Fruit fly (Drosophila melanogaster) whole organism, embryonic: ENCODE data around the gene CG7054.
A peak's percentile ranks its signal among the peaks of the same experiment; 100 is the strongest.

Source experiments
- Atf6 ChIP-seq: fragments of 200-800 bp; sonication (Bioruptor generic); IDR thresholded peaks from 2 replicates; pipeline ENCODE4 v1.3.6; 2022; ENCODE audit warnings: missing biosample characterization, missing genetic modification characterization
- Awh ChIP-seq: fragments of 200-800 bp; sonication (Bioruptor generic); IDR thresholded peaks from 2 replicates; pipeline ENCODE4, ENCODE4 v1.3.6; 2022; ENCODE audit warnings: missing biosample characterization, missing genetic modification characterization
- CG10431 ChIP-seq: fragments of 200-800 bp; sonication (Bioruptor generic); optimal IDR thresholded peaks from 3 replicates; lab custom pipeline; 2018; ENCODE audit warnings: missing biosample characterization, mild to moderate bottlenecking, missing genetic modification characterization
- CG10543 ChIP-seq: fragments of 200-800 bp; sonication (Bioruptor generic); optimal IDR thresholded peaks from 3 replicates; lab custom pipeline; 2017; ENCODE audit warnings: missing biosample characterization, mild to moderate bottlenecking, missing genetic modification characterization, moderate library complexity
- CG11247 ChIP-seq: fragments of 200-800 bp; sonication (Bioruptor generic); IDR thresholded peaks from 2 replicates; pipeline ENCODE4 v1.3.6; 2022; ENCODE audit warnings: missing biosample characterization, missing genetic modification characterization
- CG12071 ChIP-seq: fragments of 200-800 bp; sonication (Bioruptor generic); optimal IDR thresholded peaks from 3 replicates; lab custom pipeline; 2018; ENCODE audit warnings: missing biosample characterization, mild to moderate bottlenecking, missing genetic modification characterization
- CG12155 ChIP-seq: fragments of 200-800 bp; sonication (Bioruptor generic); optimal IDR thresholded peaks from 3 replicates; lab custom pipeline; 2016; ENCODE audit warnings: missing biosample characterization, missing genetic modification characterization
- CG12391 ChIP-seq: fragments of 200-800 bp; sonication (Bioruptor generic); optimal IDR thresholded peaks from 3 replicates; lab custom pipeline; 2018; ENCODE audit warnings: missing biosample characterization, mild to moderate bottlenecking, missing genetic modification characterization, moderate library complexity
- CG12744 ChIP-seq: fragments of 200-800 bp; sonication (Bioruptor generic); optimal IDR thresholded peaks from 2 replicates; lab custom pipeline; 2016; ENCODE audit warnings: missing biosample characterization, missing genetic modification characterization
- CG12769 ChIP-seq: fragments of 200-800 bp; sonication (Bioruptor generic); optimal IDR thresholded peaks from 2 replicates; lab custom pipeline; 2019; ENCODE audit warnings: missing biosample characterization, mild to moderate bottlenecking, missing genetic modification characterization, moderate library complexity
- CG1647 ChIP-seq: fragments of 200-800 bp; sonication (Bioruptor generic); optimal IDR thresholded peaks from 3 replicates; lab custom pipeline; 2016; ENCODE audit warnings: missing biosample characterization, missing genetic modification characterization
- CG17802 ChIP-seq: fragments of 200-800 bp; sonication (Bioruptor generic); optimal IDR thresholded peaks from 2 replicates; lab custom pipeline; 2018; ENCODE audit warnings: missing biosample characterization, mild to moderate bottlenecking, missing genetic modification characterization, moderate library complexity
- CG2129 ChIP-seq: fragments of 200-800 bp; sonication (Bioruptor generic); IDR thresholded peaks from 2 replicates; pipeline ENCODE4 v1.3.6; 2022; ENCODE audit warnings: missing biosample characterization, missing genetic modification characterization; ENCODE audit not compliant: partially characterized antibody
- CG30020 ChIP-seq: fragments of 200-800 bp; optimal IDR thresholded peaks from 2 replicates; lab custom pipeline; 2019; ENCODE audit warnings: missing biosample characterization, mild to moderate bottlenecking, missing genetic modification characterization, moderate library complexity
- CG31388 ChIP-seq: fragments of 200-800 bp; sonication (Bioruptor generic); optimal IDR thresholded peaks from 2 replicates; lab custom pipeline; 2016; ENCODE audit warnings: missing biosample characterization, missing genetic modification characterization
- CG4328 ChIP-seq: fragments of 200-800 bp; sonication (Bioruptor generic); optimal IDR thresholded peaks from 3 replicates; lab custom pipeline; 2017; ENCODE audit warnings: missing biosample characterization, missing genetic modification reagents, missing genetic modification characterization
- CG6272 ChIP-seq: fragments of 200-800 bp; sonication (Bioruptor generic); IDR thresholded peaks from 2 replicates; pipeline ENCODE4 v1.3.6; 2022; ENCODE audit warnings: missing biosample characterization, missing genetic modification characterization
- CG6813 ChIP-seq: fragments of 200-800 bp; sonication (Bioruptor generic); optimal IDR thresholded peaks from 2 replicates; lab custom pipeline; 2017; ENCODE audit warnings: missing biosample characterization, missing genetic modification characterization, mild to moderate bottlenecking, moderate library complexity, missing genetic modification reagents
- CG7357 ChIP-seq: fragments of 200-800 bp; sonication (Bioruptor generic); IDR thresholded peaks from 3 replicates; pipeline ENCODE4 v1.3.6; 2022; ENCODE audit warnings: missing biosample characterization, missing genetic modification characterization
- CG9437 ChIP-seq: fragments of 200-800 bp; sonication (Bioruptor generic); optimal IDR thresholded peaks from 2 replicates; lab custom pipeline; 2018; ENCODE audit warnings: missing biosample characterization, mild to moderate bottlenecking, missing genetic modification characterization
- CG9609 ChIP-seq: fragments of 200-800 bp; sonication (Bioruptor generic); optimal IDR thresholded peaks from 3 replicates; lab custom pipeline; 2016; ENCODE audit warnings: missing biosample characterization, missing genetic modification characterization
- CG9817 ChIP-seq: fragments of 200-800 bp; sonication (Bioruptor generic); optimal IDR thresholded peaks from 2 replicates; lab custom pipeline; 2018; ENCODE audit warnings: missing biosample characterization, mild to moderate bottlenecking, missing genetic modification characterization, moderate library complexity
- Doc2 ChIP-seq: fragments of 200-800 bp; sonication (Bioruptor generic); IDR thresholded peaks from 2 replicates; pipeline ENCODE4 v1.3.6; 2022; ENCODE audit warnings: missing biosample characterization, missing genetic modification characterization
- H2.0 ChIP-seq: fragments of 200-800 bp; sonication (Bioruptor generic); IDR thresholded peaks from 2 replicates; pipeline ENCODE4 v1.3.6; 2022; ENCODE audit warnings: missing biosample characterization, missing genetic modification characterization
- Hr51 ChIP-seq, 2 experiments: fragments of 200-800 bp; sonication (Bioruptor generic); optimal IDR thresholded peaks; 2 replicates in 1 of 2; 3 replicates in 1 of 2; lab custom pipeline; 2016 to 2018; ENCODE audit warnings: missing biosample characterization in 2 of 2, missing genetic modification characterization in 2 of 2, mild to moderate bottlenecking in 1 of 2, moderate library complexity in 1 of 2
- Kr ChIP-seq: fragments of 200-800 bp; sonication (Bioruptor generic); optimal IDR thresholded peaks from 2 replicates; lab custom pipeline; 2017; ENCODE audit warnings: missing biosample characterization, mild to moderate bottlenecking, missing genetic modification characterization
- Mes4 ChIP-seq: fragments of 200-800 bp; sonication (Bioruptor generic); optimal IDR thresholded peaks from 2 replicates; lab custom pipeline; 2016; ENCODE audit warnings: missing biosample characterization, missing genetic modification characterization
- NC2β ChIP-seq: fragments of 200-800 bp; sonication (Bioruptor generic); optimal IDR thresholded peaks from 2 replicates; lab custom pipeline; 2016; ENCODE audit warnings: missing biosample characterization, missing genetic modification characterization
- Oli ChIP-seq: fragments of 200-800 bp; sonication (Bioruptor generic); optimal IDR thresholded peaks from 2 replicates; lab custom pipeline; 2018; ENCODE audit warnings: missing biosample characterization, mild to moderate bottlenecking, missing genetic modification characterization, moderate library complexity
- Optix ChIP-seq: fragments of 200-800 bp; sonication (Bioruptor generic); IDR thresholded peaks from 3 replicates; pipeline ENCODE4 v1.3.6; 2022; ENCODE audit warnings: missing biosample characterization, missing genetic modification characterization
- Ptx1 ChIP-seq: fragments of 200-800 bp; sonication (Bioruptor generic); IDR thresholded peaks from 2 replicates; pipeline ENCODE4 v1.3.6; 2022; ENCODE audit warnings: missing biosample characterization, missing genetic modification characterization
- Side ChIP-seq: fragments of 200-800 bp; sonication (Bioruptor generic); optimal IDR thresholded peaks from 2 replicates; lab custom pipeline; 2016; ENCODE audit warnings: missing biosample characterization, missing genetic modification characterization
- Sox100B ChIP-seq: fragments of 200-800 bp; sonication (Bioruptor generic); optimal IDR thresholded peaks from 3 replicates; lab custom pipeline; 2018; ENCODE audit warnings: missing biosample characterization, mild to moderate bottlenecking, missing genetic modification characterization
- Spps ChIP-seq: fragments of 200-800 bp; sonication (Bioruptor generic); optimal IDR thresholded peaks from 2 replicates; lab custom pipeline; 2018; ENCODE audit warnings: missing biosample characterization, mild to moderate bottlenecking, missing genetic modification characterization
- Stat92E ChIP-seq, 3 experiments: fragments of >200 bp in 2 of 3; fragments of 200-800 bp in 1 of 3; sonication (Bioruptor generic) in 1 of 3; optimal IDR thresholded peaks; 2 replicates each; lab custom pipeline; 2017 to 2019; ENCODE audit warnings: missing biosample characterization in 3 of 3, missing genetic modification characterization in 3 of 3, mild to moderate bottlenecking in 1 of 3, moderate library complexity in 1 of 3
- br ChIP-seq: fragments of >200 bp; optimal IDR thresholded peaks from 2 replicates; lab custom pipeline; 2017
- cato ChIP-seq: fragments of 200-800 bp; sonication (Bioruptor generic); optimal IDR thresholded peaks from 2 replicates; lab custom pipeline; 2016; ENCODE audit warnings: missing biosample characterization, missing genetic modification characterization, borderline replicate concordance
- cwo ChIP-seq: fragments of 200-800 bp; sonication (Bioruptor generic); optimal IDR thresholded peaks from 3 replicates; lab custom pipeline; 2017; ENCODE audit warnings: missing biosample characterization, missing genetic modification characterization, mild to moderate bottlenecking, moderate library complexity, missing genetic modification reagents
- fu2 ChIP-seq: fragments of 200-800 bp; sonication (Bioruptor generic); optimal IDR thresholded peaks from 2 replicates; lab custom pipeline; 2016; ENCODE audit warnings: missing biosample characterization, missing genetic modification characterization
- gem ChIP-seq: fragments of 200-800 bp; sonication (Bioruptor generic); optimal IDR thresholded peaks from 2 replicates; lab custom pipeline; 2019; ENCODE audit warnings: missing biosample characterization, mild to moderate bottlenecking, missing genetic modification characterization, moderate library complexity
- gsb-n ChIP-seq: fragments of 200-800 bp; sonication (Bioruptor generic); optimal IDR thresholded peaks from 3 replicates; lab custom pipeline; 2018; ENCODE audit warnings: missing biosample characterization, mild to moderate bottlenecking, missing genetic modification characterization
- hbn ChIP-seq: fragments of 200-800 bp; sonication (Bioruptor generic); IDR thresholded peaks from 2 replicates; pipeline ENCODE4 v1.3.6; 2022; ENCODE audit warnings: missing biosample characterization, missing genetic modification characterization; ENCODE audit not compliant: partially characterized antibody
- knrl ChIP-seq: fragments of 200-800 bp; sonication (Bioruptor generic); IDR thresholded peaks from 3 replicates; pipeline ENCODE4 v1.3.6; 2022; ENCODE audit warnings: missing biosample characterization, missing genetic modification characterization; ENCODE audit not compliant: partially characterized antibody
- mld ChIP-seq: fragments of 200-800 bp; sonication (Bioruptor generic); IDR thresholded peaks from 3 replicates; pipeline ENCODE4 v1.3.6; 2022; ENCODE audit warnings: missing biosample characterization, missing genetic modification characterization; ENCODE audit not compliant: partially characterized antibody
- row ChIP-seq: fragments of 200-800 bp; sonication (Bioruptor generic); IDR thresholded peaks from 3 replicates; pipeline ENCODE4 v1.3.6; 2022; ENCODE audit warnings: missing biosample characterization, missing genetic modification characterization
- run ChIP-seq: fragments of 200-800 bp; sonication (Bioruptor generic); optimal IDR thresholded peaks from 3 replicates; lab custom pipeline; 2018; ENCODE audit warnings: missing biosample characterization, mild to moderate bottlenecking, missing genetic modification characterization
- sens ChIP-seq: fragments of 200-800 bp; sonication (Bioruptor generic); peaks from one replicate; lab custom pipeline; 2016; ENCODE audit warnings: missing biosample characterization, missing genetic modification characterization
- sna ChIP-seq: fragments of 200-800 bp; sonication (Bioruptor generic); IDR thresholded peaks from 2 replicates; pipeline ENCODE4 v1.3.6; 2022; ENCODE audit warnings: missing biosample characterization, missing genetic modification characterization; ENCODE audit not compliant: partially characterized antibody
- tap ChIP-seq: fragments of 200-800 bp; optimal IDR thresholded peaks from 3 replicates; lab custom pipeline; 2019; ENCODE audit warnings: missing biosample characterization, mild to moderate bottlenecking, missing genetic modification characterization, moderate library complexity
- zen2 ChIP-seq: fragments of 200-800 bp; sonication (Bioruptor generic); IDR thresholded peaks from 3 replicates; pipeline ENCODE4 v1.3.6; 2022; ENCODE audit warnings: missing biosample characterization, missing genetic modification characterization; ENCODE audit not compliant: partially characterized antibody

CG7054 gene

DNA sequence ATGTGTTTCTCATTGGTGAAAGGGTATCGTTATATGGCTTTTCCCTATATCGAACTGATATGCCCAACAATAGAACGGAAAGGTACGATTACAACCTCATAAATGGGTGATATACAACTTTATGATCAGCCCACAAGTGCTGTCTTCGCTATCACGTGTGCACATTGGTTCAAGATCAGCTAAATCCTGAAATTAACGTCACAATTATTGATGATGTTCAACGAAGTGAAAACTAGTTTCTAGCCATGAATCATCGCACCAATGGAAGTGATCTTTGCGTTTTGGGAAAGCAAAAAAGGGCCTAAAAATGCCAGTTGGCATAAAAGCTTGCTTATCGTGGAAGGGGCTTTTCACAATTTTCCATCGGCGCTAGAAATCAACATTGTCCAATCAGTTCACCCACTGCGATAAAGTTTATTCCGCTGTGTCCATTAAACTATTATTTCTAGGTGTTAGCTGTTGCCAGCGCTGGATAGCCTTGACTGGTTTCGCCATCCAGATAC is at the start of gene CG7054 (continued):
- TF ChIP-seq cwo (GFP tag; lab: Kevin White, UChicago) (peak; percentile 61), CG11247 (GFP tag; lab: Robert Waterston, UW) (no peak), Mes4 (GFP tag; lab: Kevin White, UChicago) (no peak), sna (GFP tag; lab: Robert Waterston, UW) (no peak), Awh (GFP tag; lab: Robert Waterston, UW) (no peak), CG12391 (tag; lab: Kevin White, UChicago) (no peak), CG12071 (GFP tag; lab: Kevin White, UChicago) (peak; percentile 64), row (peak; percentile 47; the same call in 2 of the 3 replicates), CG6272 (no peak), fu2 (no peak), CG30020 (tag; lab: Kevin White, UChicago) (no peak), CG12155 (no peak), CG9437 (GFP tag; lab: Kevin White, UChicago) (no peak), hbn (GFP tag; lab: Robert Waterston, UW) (no peak), br (lab: Kevin White, UChicago) (no peak), CG4328 (peak; percentile 6), Sox100B (GFP tag; lab: Kevin White, UChicago) (no peak), H2.0 (GFP tag; lab: Robert Waterston, UW) (no peak), CG12769 (tag; lab: Kevin White, UChicago) (no peak), gsb-n (tag; lab: Kevin White, UChicago) (no peak), CG9609 (GFP tag; lab: Kevin White, UChicago) (no peak), Hr51 (GFP tag; optimal IDR thresholded peaks at IDR 0.05; lab: Kevin White, UChicago) (peak in 1 of 2 experiments; percentile 44), CG10543 (peak; percentile 56), Optix (GFP tag; lab: Robert Waterston, UW) (no peak), CG10431 (GFP tag; lab: Kevin White, UChicago) (no peak), Side (GFP tag; lab: Kevin White, UChicago) (no peak), CG9817 (tag; lab: Kevin White, UChicago) (no peak), CG17802 (tag; lab: Kevin White, UChicago) (no peak), tap (tag; lab: Kevin White, UChicago) (peak; percentile 30), Oli (tag; lab: Kevin White, UChicago) (no peak), CG12744 (no peak), Ptx1 (GFP tag; lab: Robert Waterston, UW) (no peak), zen2 (GFP tag; lab: Robert Waterston, UW) (no peak), knrl (GFP tag; lab: Robert Waterston, UW) (no peak), CG7357 (GFP tag; lab: Robert Waterston, UW) (no peak), CG1647 (GFP tag; lab: Kevin White, UChicago) (no peak), CG2129 (GFP tag; lab: Robert Waterston, UW) (no peak), Spps (no peak), cato (no peak), Doc2 (GFP tag; lab: Robert Waterston, UW) (no peak), Kr (GFP tag; lab: Kevin White, UChicago) (no peak), mld (GFP tag; lab: Robert Waterston, UW) (no peak), Atf6 (GFP tag; lab: Robert Waterston, UW) (peak; percentile 42; the same call in 1 of the 2 replicates), run (tag; lab: Kevin White, UChicago) (no peak), NC2β (GFP tag; lab: Kevin White, UChicago) (no peak), gem (tag; lab: Kevin White, UChicago) (no peak), sens (peak; percentile 13), Stat92E (GFP tag; optimal IDR thresholded peaks at IDR 0.05; lab: Kevin White, UChicago) (no peak), CG6813 (peak; percentile 6), CG31388 (GFP tag; lab: Kevin White, UChicago) (no peak)
